Fruit fly (Drosophila melanogaster) whole organism, prepupa: Measurements from ENCODE around the gene Sec24CD.

ENCODE experiments used
- CG10631 ChIP-seq: fragments of 200-800 bp; sonication (Bioruptor generic); optimal IDR thresholded peaks from 2 replicates; lab custom pipeline; 2016; ENCODE audit warnings: missing biosample characterization, missing genetic modification characterization
- CG10669 ChIP-seq: fragments of 200-800 bp; sonication (Bioruptor generic); optimal IDR thresholded peaks from 3 replicates; lab custom pipeline; 2018; ENCODE audit warnings: missing biosample characterization, mild to moderate bottlenecking, missing genetic modification characterization, moderate library complexity
- CG11762 ChIP-seq: fragments of 200-800 bp; sonication (Bioruptor generic); optimal IDR thresholded peaks from 3 replicates; lab custom pipeline; 2016; ENCODE audit warnings: missing biosample characterization, missing genetic modification characterization; ENCODE audit not compliant: insufficient read depth
- CG11902 ChIP-seq: fragments of 200-800 bp; sonication (Bioruptor generic); optimal IDR thresholded peaks from 3 replicates; lab custom pipeline; 2016; ENCODE audit warnings: missing biosample characterization, missing genetic modification characterization
- CG15336 ChIP-seq: fragments of 200-800 bp; sonication (Bioruptor generic); IDR thresholded peaks from 2 replicates; pipeline ENCODE4 v1.3.6; 2022; ENCODE audit warnings: missing biosample characterization, missing genetic modification characterization
- CG1621 ChIP-seq: fragments of 200-800 bp; sonication (Bioruptor generic); optimal IDR thresholded peaks from 3 replicates; lab custom pipeline; 2018; ENCODE audit warnings: missing biosample characterization, mild to moderate bottlenecking, missing genetic modification characterization
- CG16779 ChIP-seq: fragments of 200-800 bp; sonication (Bioruptor generic); optimal IDR thresholded peaks from 3 replicates; lab custom pipeline; 2017; ENCODE audit warnings: missing biosample characterization, mild to moderate bottlenecking, missing genetic modification characterization
- CG3032 ChIP-seq: fragments of 200-800 bp; optimal IDR thresholded peaks from 2 replicates; lab custom pipeline; 2019; ENCODE audit warnings: missing biosample characterization, mild to moderate bottlenecking, missing genetic modification characterization, moderate library complexity
- CG32006 ChIP-seq: fragments of 200-800 bp; sonication (Bioruptor generic); optimal IDR thresholded peaks from 3 replicates; lab custom pipeline; 2017; ENCODE audit warnings: missing biosample characterization, mild to moderate bottlenecking, missing genetic modification characterization
- CG34406 ChIP-seq: fragments of 200-800 bp; sonication (Bioruptor generic); optimal IDR thresholded peaks from 3 replicates; lab custom pipeline; 2016; ENCODE audit warnings: missing biosample characterization, missing genetic modification characterization
- CG3919 ChIP-seq: fragments of 200-800 bp; sonication (Bioruptor generic); optimal IDR thresholded peaks from 3 replicates; lab custom pipeline; 2016; ENCODE audit warnings: missing biosample characterization, missing genetic modification characterization
- CG6163 ChIP-seq: fragments of 200-800 bp; sonication (Bioruptor generic); IDR thresholded peaks from 3 replicates; pipeline ENCODE4 v1.3.6; 2022; ENCODE audit warnings: missing biosample characterization, missing genetic modification characterization
- CG6276 ChIP-seq: fragments of 200-800 bp; sonication (Bioruptor generic); optimal IDR thresholded peaks from 2 replicates; lab custom pipeline; 2017; ENCODE audit warnings: missing biosample characterization, mild to moderate bottlenecking, missing genetic modification characterization
- CG6792 ChIP-seq: fragments of 200-800 bp; sonication (Bioruptor generic); optimal IDR thresholded peaks from 3 replicates; lab custom pipeline; 2016; ENCODE audit warnings: missing biosample characterization, missing genetic modification characterization
- CG6808 ChIP-seq: fragments of 200-800 bp; sonication (Bioruptor generic); optimal IDR thresholded peaks from 3 replicates; lab custom pipeline; 2017; ENCODE audit warnings: missing biosample characterization, missing genetic modification characterization, mild to moderate bottlenecking, moderate library complexity, missing genetic modification reagents
- CG6854 ChIP-seq: fragments of 200-800 bp; sonication (Bioruptor generic); optimal IDR thresholded peaks from 2 replicates; lab custom pipeline; 2017; ENCODE audit warnings: missing biosample characterization, mild to moderate bottlenecking, missing genetic modification characterization
- CG7368 ChIP-seq: fragments of 200-800 bp; sonication (Bioruptor generic); optimal IDR thresholded peaks from 3 replicates; lab custom pipeline; 2016; ENCODE audit warnings: missing biosample characterization, missing genetic modification characterization
- CG8119 ChIP-seq: fragments of 200-800 bp; sonication (Bioruptor generic); IDR thresholded peaks from 3 replicates; pipeline ENCODE4 v1.3.6; 2022; ENCODE audit warnings: missing biosample characterization, missing genetic modification characterization
- CG8319 ChIP-seq: fragments of 200-800 bp; sonication (Bioruptor generic); optimal IDR thresholded peaks from 3 replicates; lab custom pipeline; 2016; ENCODE audit warnings: missing biosample characterization, missing genetic modification characterization
- CG9139 ChIP-seq: fragments of 200-800 bp; sonication (Bioruptor generic); optimal IDR thresholded peaks from 3 replicates; lab custom pipeline; 2017; ENCODE audit warnings: missing biosample characterization, mild to moderate bottlenecking, missing genetic modification characterization
- Eip78C ChIP-seq: fragments of 200-800 bp; sonication (Bioruptor generic); peaks from one replicate; lab custom pipeline; 2016; ENCODE audit warnings: missing biosample characterization, missing genetic modification characterization
- Eip93F ChIP-seq: fragments of 200-800 bp; sonication (Bioruptor generic); optimal IDR thresholded peaks from 2 replicates; lab custom pipeline; 2016; ENCODE audit warnings: missing biosample characterization, mild to moderate bottlenecking, missing genetic modification characterization
- Ets21C ChIP-seq: fragments of 200-800 bp; sonication (Bioruptor generic); optimal IDR thresholded peaks from 3 replicates; lab custom pipeline; 2016; ENCODE audit warnings: missing biosample characterization, missing genetic modification characterization
- Hr39 ChIP-seq: fragments of 200-800 bp; sonication (Bioruptor generic); optimal IDR thresholded peaks from 2 replicates; lab custom pipeline; 2016; ENCODE audit warnings: missing biosample characterization, missing genetic modification characterization
- Hr4 ChIP-seq: fragments of 200-800 bp; sonication (Bioruptor generic); optimal IDR thresholded peaks from 3 replicates; lab custom pipeline; 2016; ENCODE audit warnings: missing biosample characterization, missing genetic modification characterization
- Lpt ChIP-seq: fragments of 200-800 bp; sonication (Bioruptor generic); optimal IDR thresholded peaks from 3 replicates; lab custom pipeline; 2016; ENCODE audit warnings: missing biosample characterization, missing genetic modification characterization
- OdsH ChIP-seq: fragments of 200-800 bp; sonication (Bioruptor generic); optimal IDR thresholded peaks from 3 replicates; lab custom pipeline; 2016; ENCODE audit warnings: missing biosample characterization, missing genetic modification characterization
- Smox ChIP-seq: fragments of 200-800 bp; sonication (Bioruptor generic); optimal IDR thresholded peaks from 3 replicates; lab custom pipeline; 2016; ENCODE audit warnings: missing biosample characterization, missing genetic modification characterization
- Sox102F ChIP-seq: fragments of 200-800 bp; sonication (Bioruptor generic); optimal IDR thresholded peaks from 2 replicates; lab custom pipeline; 2016; ENCODE audit warnings: missing biosample characterization, mild to moderate bottlenecking, missing genetic modification characterization
- Sox15 ChIP-seq: fragments of 200-800 bp; sonication (Bioruptor generic); optimal IDR thresholded peaks from 3 replicates; lab custom pipeline; 2016; ENCODE audit warnings: missing biosample characterization, missing genetic modification characterization
- achi ChIP-seq: fragments of 200-800 bp; sonication (Bioruptor generic); optimal IDR thresholded peaks from 3 replicates; lab custom pipeline; 2016; ENCODE audit warnings: missing biosample characterization, missing genetic modification characterization
- dac ChIP-seq: fragments of 200-800 bp; sonication (Bioruptor generic); optimal IDR thresholded peaks from 2 replicates; lab custom pipeline; 2017; ENCODE audit warnings: missing biosample characterization, mild to moderate bottlenecking, missing genetic modification characterization
- dsx ChIP-seq: fragments of 200-800 bp; optimal IDR thresholded peaks from 3 replicates; lab custom pipeline; 2019; ENCODE audit warnings: missing biosample characterization, mild to moderate bottlenecking, missing genetic modification characterization, moderate library complexity; ENCODE audit not compliant: poor library complexity, severe bottlenecking
- eg ChIP-seq: fragments of 200-800 bp; sonication (Bioruptor generic); IDR thresholded peaks from 3 replicates; pipeline ENCODE4 v1.3.6; 2022; ENCODE audit warnings: missing biosample characterization, missing genetic modification characterization
- esn ChIP-seq: fragments of 200-800 bp; sonication (Bioruptor generic); optimal IDR thresholded peaks from 2 replicates; lab custom pipeline; 2016; ENCODE audit warnings: missing biosample characterization, mild to moderate bottlenecking, missing genetic modification characterization, moderate library complexity
- fd85E ChIP-seq: fragments of 200-800 bp; sonication (Bioruptor generic); optimal IDR thresholded peaks from 3 replicates; lab custom pipeline; 2016; ENCODE audit warnings: missing biosample characterization, missing genetic modification characterization
- pdm3 ChIP-seq: fragments of 200-800 bp; sonication (Bioruptor generic); optimal IDR thresholded peaks from 3 replicates; lab custom pipeline; 2016; ENCODE audit warnings: missing biosample characterization, missing genetic modification characterization
- vri ChIP-seq: fragments of 200-800 bp; sonication (Bioruptor generic); optimal IDR thresholded peaks from 3 replicates; lab custom pipeline; 2016; ENCODE audit warnings: missing biosample characterization, mild to moderate bottlenecking, missing genetic modification characterization

Sec24CD gene

dm6 chr2L:2214004-2214403 is 22.6 kb downstream of the Sec24CD start, which contains the start of the genes Uch and CG34174 (continued):
- TF ChIP-seq Eip93F (GFP tag; lab: Kevin White, UChicago) (no peak), Sox15 (GFP tag; lab: Kevin White, UChicago) (no peak), CG6163 (GFP tag; lab: Robert Waterston, UW) (no peak), CG16779 (tag; lab: Kevin White, UChicago) (no peak), Hr4 (GFP tag; lab: Kevin White, UChicago) (no peak)

dm6 chr2L:2212478-2212877 is 24.2 kb downstream of the Sec24CD start, which contains the start of gene CG15385:
CG15385 (minus strand) TSS chr2L:2212571.
- TF ChIP-seq Eip78C (GFP tag; lab: Kevin White, UChicago) (peak; percentile 58), CG6808 (GFP tag; lab: Kevin White, UChicago) (no peak), Smox (GFP tag; lab: Kevin White, UChicago) (no peak)

dm6 chr2L:2209002-2209401 is 27.6 kb downstream of the Sec24CD start, which contains the start of gene CG33124:
CG33124 (minus strand) TSS chr2L:2209102.
- no peak for TF ChIP-seq Hr39 (GFP tag; lab: Kevin White, UChicago)
- TF ChIP-seq Eip78C (GFP tag; lab: Kevin White, UChicago) = no peak
- TF ChIP-seq CG8119 = no peak
- TF ChIP-seq CG3032 (tag; lab: Kevin White, UChicago) = no peak
- TF ChIP-seq CG11762 (GFP tag; lab: Kevin White, UChicago) = no peak
- TF ChIP-seq Lpt (GFP tag; lab: Kevin White, UChicago) = no peak
- TF ChIP-seq CG6808 (GFP tag; lab: Kevin White, UChicago) = no peak
- no peak for TF ChIP-seq Eip93F (GFP tag; lab: Kevin White, UChicago)
- TF ChIP-seq CG10669 (GFP tag; lab: Kevin White, UChicago) = no peak
- TF ChIP-seq eg (GFP tag; lab: Robert Waterston, UW) = no peak
- no peak for TF ChIP-seq pdm3 (GFP tag; lab: Kevin White, UChicago)
- TF ChIP-seq, all 60 proteins: peak for 0

- TF ChIP-seq CG8319 (no peak), CG9139 (GFP tag; lab: Kevin White, UChicago) (no peak), CG7368 (GFP tag; lab: Kevin White, UChicago) (no peak), CG34406 (GFP tag; lab: Kevin White, UChicago) (no peak), eg (GFP tag; lab: Robert Waterston, UW) (no peak), CG11762 (GFP tag; lab: Kevin White, UChicago) (no peak), CG6276 (GFP tag; lab: Kevin White, UChicago) (no peak), CG8119 (no peak)
- TF ChIP-seq, all 60 proteins: peak for 0
Observed at dm6 chr2L:2206066-2206465, 30.6 kb downstream of the Sec24CD start, which contains the start of gene CG31668. CG31668 (minus strand) TSS chr2L:2206166.

dm6 chr2L:2202853-2203717 is 33.6 kb downstream of the Sec24CD start:
- TF ChIP-seq CG6276 (GFP tag; lab: Kevin White, UChicago) (peak; percentile 62), dsx (GFP tag; lab: Kevin White, UChicago) (peak; percentile 85), CG8119 (peak; percentile 64; the same call in 1 of the 3 replicates), CG1621 (tag; lab: Kevin White, UChicago) (peak; percentile 57), Sox102F (peak; percentile 78), CG7368 (GFP tag; lab: Kevin White, UChicago) (peak; percentile 6), CG32006 (GFP tag; lab: Kevin White, UChicago) (peak; percentile 59), Sox15 (GFP tag; lab: Kevin White, UChicago) (no peak), CG16779 (tag; lab: Kevin White, UChicago) (peak; percentile 39), esn (GFP tag; lab: Kevin White, UChicago) (peak; percentile 18), CG11902 (GFP tag; lab: Kevin White, UChicago) (no peak), fd85E (GFP tag; lab: Kevin White, UChicago) (peak; percentile 44), CG15336 (GFP tag; lab: Robert Waterston, UW) (peak; percentile 54), CG6854 (GFP tag; lab: Kevin White, UChicago) (peak; percentile 87), CG3919 (peak; percentile 32), CG11762 (GFP tag; lab: Kevin White, UChicago) (peak; percentile 40), CG10631 (GFP tag; lab: Kevin White, UChicago) (peak; percentile 7), Hr4 (GFP tag; lab: Kevin White, UChicago) (no peak), pdm3 (GFP tag; lab: Kevin White, UChicago) (no peak), vri (peak; percentile 80), CG9139 (GFP tag; lab: Kevin White, UChicago) (peak; percentile 57), achi (GFP tag; lab: Kevin White, UChicago) (peak; percentile 37), Smox (GFP tag; lab: Kevin White, UChicago) (no peak), OdsH (GFP tag; lab: Kevin White, UChicago) (peak; percentile 25), Ets21C (GFP tag; lab: Kevin White, UChicago) (peak; percentile 8), dac (GFP tag; lab: Kevin White, UChicago) (peak; percentile 7), Lpt (GFP tag; lab: Kevin White, UChicago) (peak; percentile 92), CG6792 (peak; percentile 45)
